Fruit fly (Drosophila melanogaster): ENCODE measurements around the gene CG13601.

CG13601 gene

dm6 chr3R:23886270-23887095 lies 41.0 kb downstream of the CG13601 start:
- TF ChIP-seq CG15710 (tag; optimal IDR thresholded peaks at IDR 0.05) (peak; percentile 96), CG4496 (GFP tag; IDR thresholded peaks at IDR 0.05) (peak; percentile 91), Pif1B (GFP tag; optimal IDR thresholded peaks at IDR 0.05) (peak; percentile 94), CG14655 (GFP tag; optimal IDR thresholded peaks at IDR 0.05) (peak; percentile 95), CG12605 (GFP tag; IDR thresholded peaks at IDR 0.05) (peak; percentile 86; the same call in 1 of the 2 replicates), CG13204 (GFP tag; optimal IDR thresholded peaks at IDR 0.05) (peak; percentile 87), CG32121 (GFP tag; IDR thresholded peaks at IDR 0.05) (peak; percentile 82), CG34367 (tag; optimal IDR thresholded peaks at IDR 0.05) (peak; percentile 93), CG8301 (tag; optimal IDR thresholded peaks at IDR 0.05) (peak; percentile 94), CG10348 (GFP tag; IDR thresholded peaks at IDR 0.05) (no peak), Snoo (tag; optimal IDR thresholded peaks at IDR 0.05) (peak; percentile 95), CG9948 (tag; optimal IDR thresholded peaks at IDR 0.05) (peak; percentile 96), Pif1A (GFP tag; optimal IDR thresholded peaks at IDR 0.05) (peak; percentile 96), gl (tag; optimal IDR thresholded peaks at IDR 0.05) (peak; percentile 83), CG17806 (tag; optimal IDR thresholded peaks at IDR 0.05) (peak; percentile 95), fd96Ca (GFP tag; IDR thresholded peaks at IDR 0.05) (peak; percentile 74), EcR (GFP tag; optimal IDR thresholded peaks at IDR 0.05) (peak; percentile 65), D1 (tag; optimal IDR thresholded peaks at IDR 0.05) (peak; percentile 90), Ets98B (GFP tag; IDR thresholded peaks at IDR 0.05) (peak; percentile 84), CG8159 (tag; optimal IDR thresholded peaks at IDR 0.05) (peak; percentile 97), rn (GFP tag; IDR thresholded peaks at IDR 0.05) (peak; percentile 70)

DNA sequence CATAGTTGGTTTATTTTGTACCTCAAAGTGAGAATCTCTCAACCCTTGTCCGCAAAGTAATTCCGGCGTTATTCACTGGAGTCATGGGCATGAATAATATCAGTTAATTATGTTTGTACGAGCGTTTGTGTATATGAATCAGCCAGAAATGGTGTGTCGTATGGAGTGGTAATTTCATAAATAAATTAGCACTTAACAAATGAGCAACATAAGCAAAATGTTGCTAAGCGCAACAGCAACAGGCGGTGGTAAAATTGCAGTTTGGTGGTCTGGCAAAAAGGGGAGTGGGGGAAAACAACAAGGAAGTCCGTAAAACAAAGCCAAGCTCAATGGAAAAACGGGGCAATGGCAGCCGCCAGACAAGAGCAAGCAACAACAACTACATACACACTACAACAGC lies 41.8 kb downstream of the CG13601 start:
- TF ChIP-seq CG15710 (tag; optimal IDR thresholded peaks at IDR 0.05), result no peak
- TF ChIP-seq CG34367 (tag; optimal IDR thresholded peaks at IDR 0.05), result no peak
- no peak for TF ChIP-seq Snoo (tag; optimal IDR thresholded peaks at IDR 0.05)
- no peak for TF ChIP-seq CG13204 (GFP tag; optimal IDR thresholded peaks at IDR 0.05)
- TF ChIP-seq CG8159 (tag; optimal IDR thresholded peaks at IDR 0.05), result no peak
- TF ChIP-seq CG32121 (GFP tag; IDR thresholded peaks at IDR 0.05), result no peak

dm6 chr3R:23885182-23885581 lies 42.3 kb downstream of the CG13601 start:
- TF ChIP-seq CG13204 (GFP tag; optimal IDR thresholded peaks at IDR 0.05) (no peak), fd96Ca (GFP tag; IDR thresholded peaks at IDR 0.05) (no peak), Snoo (tag; optimal IDR thresholded peaks at IDR 0.05) (no peak), CG9948 (tag; optimal IDR thresholded peaks at IDR 0.05) (no peak), CG8159 (tag; optimal IDR thresholded peaks at IDR 0.05) (no peak), CG4496 (GFP tag; IDR thresholded peaks at IDR 0.05) (no peak), EcR (GFP tag; optimal IDR thresholded peaks at IDR 0.05) (no peak), CG12605 (GFP tag; IDR thresholded peaks at IDR 0.05) (no peak), CG17806 (tag; optimal IDR thresholded peaks at IDR 0.05) (no peak), Pif1A (GFP tag; optimal IDR thresholded peaks at IDR 0.05) (no peak)

- no peak for TF ChIP-seq CG34367 (tag; optimal IDR thresholded peaks at IDR 0.05)
- peak; percentile 67 for TF ChIP-seq EcR (GFP tag; optimal IDR thresholded peaks at IDR 0.05)
These were observed 43.2 kb downstream of the CG13601 start for dm6 chr3R:23884088-23884727.

- no peak for TF ChIP-seq gl (tag; optimal IDR thresholded peaks at IDR 0.05)
- no peak for TF ChIP-seq CG10348 (GFP tag; IDR thresholded peaks at IDR 0.05)
- TF ChIP-seq EcR (GFP tag; optimal IDR thresholded peaks at IDR 0.05), result no peak
- TF ChIP-seq CG8301 (tag; optimal IDR thresholded peaks at IDR 0.05), result no peak
- no peak for TF ChIP-seq CG14655 (GFP tag; optimal IDR thresholded peaks at IDR 0.05)
- no peak for TF ChIP-seq CG34367 (tag; optimal IDR thresholded peaks at IDR 0.05)
- TF ChIP-seq CG15710 (tag; optimal IDR thresholded peaks at IDR 0.05), result no peak
- TF ChIP-seq CG9948 (tag; optimal IDR thresholded peaks at IDR 0.05), result no peak
- TF ChIP-seq CG17806 (tag; optimal IDR thresholded peaks at IDR 0.05), result no peak
- TF ChIP-seq Snoo (tag; optimal IDR thresholded peaks at IDR 0.05), result no peak
- TF ChIP-seq CG12605 (GFP tag; IDR thresholded peaks at IDR 0.05), result no peak
- no peak for TF ChIP-seq Pif1B (GFP tag; optimal IDR thresholded peaks at IDR 0.05)
- TF ChIP-seq Pif1A (GFP tag; optimal IDR thresholded peaks at IDR 0.05), result no peak
- no peak for TF ChIP-seq CG8159 (tag; optimal IDR thresholded peaks at IDR 0.05)
These were observed 47.2 kb downstream of the CG13601 start for dm6 chr3R:23880280-23880679.

DNA sequence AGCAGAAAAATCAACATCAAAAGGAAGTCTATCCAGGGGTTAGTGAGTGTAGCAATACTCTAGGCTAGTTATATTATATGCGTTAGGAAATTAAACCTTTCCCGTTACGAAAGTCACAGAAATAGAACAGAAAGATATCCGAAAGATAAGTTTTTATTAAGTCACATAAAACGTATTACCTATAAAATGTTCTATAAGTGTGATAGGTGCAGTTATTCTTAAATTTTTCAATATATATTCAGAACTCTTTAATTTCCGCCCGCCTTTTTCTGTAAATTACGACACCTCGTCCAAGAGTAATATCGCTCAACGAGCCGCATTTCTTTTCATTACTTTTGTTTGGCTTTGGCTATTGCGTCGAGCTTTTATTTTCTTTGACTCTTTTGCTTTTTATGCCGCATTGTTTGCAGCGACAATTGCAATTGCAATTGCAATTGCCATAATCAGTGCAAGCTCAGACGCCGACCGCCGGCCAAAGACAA lies 49.1 kb downstream of the CG13601 start:
- TF ChIP-seq CG17806 (tag; optimal IDR thresholded peaks at IDR 0.05) (peak; percentile 69), rn (GFP tag; IDR thresholded peaks at IDR 0.05) (no peak), CG14655 (GFP tag; optimal IDR thresholded peaks at IDR 0.05) (peak; percentile 81), CG4496 (GFP tag; IDR thresholded peaks at IDR 0.05) (no peak), Pif1A (GFP tag; optimal IDR thresholded peaks at IDR 0.05) (peak; percentile 41), CG8159 (tag; optimal IDR thresholded peaks at IDR 0.05) (peak; percentile 80), CG32121 (GFP tag; IDR thresholded peaks at IDR 0.05) (no peak), fd96Ca (GFP tag; IDR thresholded peaks at IDR 0.05) (0 out of 3 replicates have a peak, but pooled peaks have one; percentile 14), CG12605 (GFP tag; IDR thresholded peaks at IDR 0.05) (no peak), Snoo (tag; optimal IDR thresholded peaks at IDR 0.05) (no peak), EcR (GFP tag; optimal IDR thresholded peaks at IDR 0.05) (no peak), Ets98B (GFP tag; IDR thresholded peaks at IDR 0.05) (no peak), CG10348 (GFP tag; IDR thresholded peaks at IDR 0.05) (no peak), CG9948 (tag; optimal IDR thresholded peaks at IDR 0.05) (peak; percentile 70), CG8301 (tag; optimal IDR thresholded peaks at IDR 0.05) (peak; percentile 80), CG34367 (tag; optimal IDR thresholded peaks at IDR 0.05) (peak; percentile 52), D1 (tag; optimal IDR thresholded peaks at IDR 0.05) (peak; percentile 57), Pif1B (GFP tag; optimal IDR thresholded peaks at IDR 0.05) (no peak), CG15710 (tag; optimal IDR thresholded peaks at IDR 0.05) (peak; percentile 73), CG13204 (GFP tag; optimal IDR thresholded peaks at IDR 0.05) (no peak), gl (tag; optimal IDR thresholded peaks at IDR 0.05) (no peak)

All from whole organism, pupa.